Worm (Caenorhabditis elegans): Measurements from ENCODE around the gene srv-16.
"Not testable (repeated sequence)": the region's sequence is repeated elsewhere in the genome, so short reads cannot be mapped to it uniquely, and the experiment has no call there.

Gene srv-16

DNA sequence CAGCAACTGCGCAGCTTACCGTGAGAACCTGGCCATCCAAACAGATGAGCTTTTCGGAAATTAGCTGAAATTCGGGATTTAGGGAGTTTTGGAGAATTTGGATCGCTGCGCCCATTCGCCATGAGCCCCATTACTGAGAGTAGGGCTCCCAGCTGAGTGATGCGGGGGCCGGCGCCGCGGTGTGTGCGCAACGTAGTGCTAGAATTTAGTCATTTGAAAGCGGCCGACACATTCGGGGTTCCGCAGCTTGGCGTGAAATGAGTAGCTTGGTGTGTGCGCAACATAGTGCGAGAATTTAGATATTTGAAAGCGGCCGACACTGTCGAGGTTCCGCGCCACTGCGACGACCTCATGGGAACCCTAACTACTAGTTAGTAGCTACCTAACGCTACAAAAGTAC is 7.1 kb upstream of the srv-16 start:
- no peak for TF ChIP-seq attf-4 (tag; optimal IDR thresholded peaks at IDR 0.05)
- no peak for TF ChIP-seq saeg-2 (GFP tag; IDR thresholded peaks at IDR 0.05)
- TF ChIP-seq snpc-1.2 (GFP tag; IDR thresholded peaks at IDR 0.05): peak; percentile 93
- no peak for TF ChIP-seq nhr-76 (tag; optimal IDR thresholded peaks at IDR 0.05)

DNA sequence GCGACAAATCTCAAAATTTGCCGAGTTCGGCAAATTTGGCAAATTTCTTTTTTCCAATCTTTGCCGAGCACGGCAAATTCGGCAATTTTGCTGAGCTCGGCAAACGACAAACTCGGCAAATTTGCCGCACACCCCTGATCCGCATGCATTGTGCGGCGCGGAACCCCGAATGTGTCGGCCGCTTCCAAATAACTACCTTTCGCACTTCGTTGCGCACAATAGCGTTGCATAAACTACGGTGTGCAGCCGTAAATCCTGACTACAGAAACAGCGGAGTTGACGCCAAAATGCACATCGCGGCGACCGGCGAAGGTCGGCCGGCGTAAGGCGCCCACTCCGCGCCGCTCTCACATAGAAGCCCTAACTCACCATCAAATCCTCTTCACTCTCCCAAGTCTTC is 4.8 kb upstream of the srv-16 start:
- TF ChIP-seq snpc-1.2 (GFP tag; IDR thresholded peaks at IDR 0.05) (peak; percentile 92), ctbp-1 (GFP tag; IDR thresholded peaks at IDR 0.05) (no peak), php-3 (GFP tag; IDR thresholded peaks at IDR 0.05) (0 out of 2 replicates have a peak, but pooled peaks have one; percentile 46), set-16 (GFP tag; IDR thresholded peaks at IDR 0.05) (peak; percentile 41; the same call in 1 of the 2 replicates), daf-19 (GFP tag; conservative IDR thresholded peaks at IDR 0.05) (no peak), zfp-3 (GFP tag; conservative IDR thresholded peaks at IDR 0.05) (no peak)

DNA sequence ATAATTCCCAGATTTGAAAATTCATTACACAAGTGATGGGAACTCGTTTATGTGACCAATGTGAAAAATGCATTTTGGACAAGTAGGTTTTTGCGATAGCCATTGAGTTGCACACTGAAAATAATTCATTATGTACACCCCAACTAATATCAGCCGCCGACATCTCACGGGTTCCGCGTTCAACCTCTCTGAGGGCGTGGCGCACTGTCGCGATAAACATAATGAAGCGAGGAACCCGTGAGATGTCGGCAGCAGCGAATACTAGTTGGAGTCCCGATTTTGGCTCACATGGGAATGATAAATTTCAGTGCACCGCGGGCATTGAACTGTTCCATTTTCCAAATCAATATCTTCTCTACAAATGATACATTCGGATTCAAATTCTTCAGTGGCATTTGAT is 3.4 kb upstream of the srv-16 start:
- TF ChIP-seq zag-1 (tag; optimal IDR thresholded peaks at IDR 0.05): no peak
- TF ChIP-seq snpc-1.2 (GFP tag; IDR thresholded peaks at IDR 0.05): peak; percentile 63
- no peak for TF ChIP-seq hif-1 (tag; optimal IDR thresholded peaks at IDR 0.05)
- no peak for TF ChIP-seq nhr-41 (GFP tag; IDR thresholded peaks at IDR 0.05)
- no peak for TF ChIP-seq tra-1 (GFP tag; IDR thresholded peaks at IDR 0.05)

DNA sequence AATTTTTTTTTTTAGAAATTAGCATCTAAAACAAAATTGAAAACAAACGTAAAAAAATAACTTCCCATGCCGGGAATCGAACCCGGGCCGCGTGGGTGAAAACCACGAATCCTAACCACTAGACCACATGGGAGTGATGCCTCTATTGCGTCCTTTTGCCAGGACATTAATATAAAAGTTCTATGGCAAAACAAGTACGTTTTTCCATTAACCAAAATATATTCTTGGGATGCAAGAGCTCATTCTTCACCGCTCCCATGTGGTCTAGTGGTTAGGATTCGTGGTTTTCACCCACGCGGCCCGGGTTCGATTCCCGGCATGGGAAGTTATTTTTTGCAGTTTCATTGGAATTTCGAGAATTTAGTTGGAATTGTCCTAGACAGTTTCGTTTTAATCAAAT is 614 bp downstream of the srv-16 start:
- TF ChIP-seq saeg-2 (GFP tag; IDR thresholded peaks at IDR 0.05) (peak; percentile 26; the same call in 1 of the 2 replicates), zfp-3 (GFP tag; conservative IDR thresholded peaks at IDR 0.05) (peak; percentile 58; the same call in 1 of the 2 replicates), vab-7 (GFP tag; IDR thresholded peaks at IDR 0.05) (peak; percentile 78), ceh-44 (GFP tag; IDR thresholded peaks at IDR 0.05) (peak; percentile 9; the same call in 1 of the 2 replicates), lir-3 (tag; optimal IDR thresholded peaks at IDR 0.05) (peak; percentile 29), pha-4 (GFP tag; IDR thresholded peaks at IDR 0.05) (peak; percentile 69; the same call in 1 of the 2 replicates), ZK337.2 (GFP tag; IDR thresholded peaks at IDR 0.05) (peak; percentile 40; the same call in 1 of the 2 replicates), nhr-41 (GFP tag; IDR thresholded peaks at IDR 0.05) (0 out of 2 replicates have a peak, but pooled peaks have one; percentile 21), ceh-20 (GFP tag; IDR thresholded peaks at IDR 0.05) (0 out of 2 replicates have a peak, but pooled peaks have one; percentile 21), daf-16 (GFP tag; optimal IDR thresholded peaks at IDR 0.05) (peak; percentile 17 to 24), daf-16 (tag; optimal IDR thresholded peaks at IDR 0.05) (peak; percentile 67), spr-1 (tag; optimal IDR thresholded peaks at IDR 0.05) (peak; percentile 12), aha-1 (tag) (peak; percentile 80), egl-43 (GFP tag; IDR thresholded peaks at IDR 0.05) (peak; percentile 83), daf-19 (GFP tag; conservative IDR thresholded peaks at IDR 0.05) (peak; percentile 52; the same call in 1 of the 2 replicates), snpc-1.2 (GFP tag; IDR thresholded peaks at IDR 0.05) (peak; percentile 98), T26A8.4 (GFP tag; IDR thresholded peaks at IDR 0.05) (peak; percentile 73), arid-1 (GFP tag; conservative IDR thresholded peaks at IDR 0.05) (peak; percentile 69), Y48G9A.11 (GFP tag; IDR thresholded peaks at IDR 0.05) (peak; percentile 44; the same call in 1 of the 2 replicates), nhr-6 (tag; optimal IDR thresholded peaks at IDR 0.05) (peak; percentile 11), tra-1 (GFP tag; IDR thresholded peaks at IDR 0.05) (peak; percentile 36; the same call in 1 of the 2 replicates), madf-9 (GFP tag; conservative IDR thresholded peaks at IDR 0.05) (0 out of 2 replicates have a peak, but pooled peaks have one; percentile 34), F26F4.8 (GFP tag; conservative IDR thresholded peaks at IDR 0.05) (peak; percentile 63), Y105C5A.15 (GFP tag; IDR thresholded peaks at IDR 0.05) (peak; percentile 84; the same call in 1 of the 2 replicates), dmd-6 (GFP tag; IDR thresholded peaks at IDR 0.05) (peak; percentile 41), lin-1 (GFP tag; IDR thresholded peaks at IDR 0.05) (peak; percentile 80), D1046.2 (GFP tag; IDR thresholded peaks at IDR 0.05) (peak; percentile 75; the same call in 1 of the 2 replicates), Y5F2A.4 (GFP tag; optimal IDR thresholded peaks at IDR 0.05) (peak; percentile 36), lim-7 (GFP tag; IDR thresholded peaks at IDR 0.05) (peak; percentile 85), mdt-29 (GFP tag; IDR thresholded peaks at IDR 0.05) (peak; percentile 66; the same call in 1 of the 2 replicates), mxl-3 (GFP tag; optimal IDR thresholded peaks at IDR 0.05) (peak; percentile 41), hmg-1.1 (GFP tag; IDR thresholded peaks at IDR 0.05) (peak; percentile 46; the same call in 1 of the 2 replicates), duxl-1 (tag; optimal IDR thresholded peaks at IDR 0.05; ENCODE audit: poor library complexity) (peak; percentile 37), madf-5 (GFP tag; IDR thresholded peaks at IDR 0.05) (peak; percentile 35 to 74; a peak in 1 of 4 replicates), dmd-8 (GFP tag; IDR thresholded peaks at IDR 0.05) (peak; percentile 87)
- TF ChIP-seq pha-4 (tag; optimal IDR thresholded peaks at IDR 0.05): not testable (repeated sequence)

Measured in whole organism, L4 larva.